Worm (Caenorhabditis elegans) whole organism, L1 larva: ENCODE results near the gene mtcu-2.

ENCODE experiments used
- ama-1 ChIP-seq: fragments of 150-350 bp; optimal IDR thresholded peaks from 2 replicates; lab custom pipeline; 2014
- efl-1 ChIP-seq, 4 experiments: fragments of 150-350 bp; optimal IDR thresholded peaks in 3 of 4; peaks in 1 of 4; 1 replicate in 1 of 4; 2 replicates in 3 of 4; lab custom pipeline; 2014; ENCODE audit warnings: missing biosample characterization in 2 of 4, missing genetic modification characterization in 2 of 4, missing genetic modification reagents in 2 of 4
- hlh-4 ChIP-seq: sonication (generic microtip); optimal IDR thresholded peaks from 2 replicates; lab custom pipeline; 2016; ENCODE audit warnings: mild to moderate bottlenecking, missing genetic modification characterization, missing compliant biosample characterization
- lin-39 ChIP-seq: fragments of 150-350 bp; optimal IDR thresholded peaks from 2 replicates; lab custom pipeline; 2014; ENCODE audit warnings: missing biosample characterization, missing genetic modification reagents, missing genetic modification characterization
- nhr-237 ChIP-seq: fragments of 150-350 bp; optimal IDR thresholded peaks from 2 replicates; lab custom pipeline; 2014; ENCODE audit warnings: missing biosample characterization, missing genetic modification characterization
- rnt-1 ChIP-seq: sonication (generic microtip); optimal IDR thresholded peaks from 2 replicates; lab custom pipeline; 2016; ENCODE audit warnings: mild to moderate bottlenecking, missing genetic modification characterization, moderate library complexity, missing compliant biosample characterization
- sptf-1 ChIP-seq: fragments of 150-350 bp; optimal IDR thresholded peaks from 2 replicates; lab custom pipeline; 2014; ENCODE audit warnings: missing biosample characterization, missing genetic modification characterization
- unc-86 ChIP-seq: sonication (generic microtip); optimal IDR thresholded peaks from 2 replicates; lab custom pipeline; 2016; ENCODE audit warnings: missing genetic modification characterization, missing compliant biosample characterization

ce11 chrII:9994679-9995078 is 38.3 kb downstream of the mtcu-2 start:
- no peak for TF ChIP-seq unc-86 (tag; lab: Kevin White, UChicago)
- TF ChIP-seq efl-1 (optimal IDR thresholded peaks at IDR 0.05; lab: Kevin White, UChicago) = no peak
- TF ChIP-seq efl-1 (GFP tag; optimal IDR thresholded peaks at IDR 0.05 in 1 of 2; lab: Kevin White, UChicago) = peak in 1 of 2 experiments; percentile 28
- TF ChIP-seq rnt-1 (tag; lab: Kevin White, UChicago) = no peak
- no peak for TF ChIP-seq nhr-237
- TF ChIP-seq ama-1 (lab: Kevin White, UChicago) = no peak
- no peak for TF ChIP-seq hlh-4 (tag; lab: Kevin White, UChicago)
- TF ChIP-seq lin-39 (tag; lab: Kevin White, UChicago) = no peak
- TF ChIP-seq sptf-1 (tag; lab: Kevin White, UChicago) = no peak
